Worm (Caenorhabditis elegans): ENCODE data around the gene gcy-9.

Gene gcy-9

ce11 chrX:11339375-11339924 is 1.8 kb upstream of the gcy-9 start, which contains the start of gene aco-1:
TSS of gene aco-1 (plus strand) at chrX:11339874.
- no peak for TF ChIP-seq nhr-11 (tag; optimal IDR thresholded peaks at IDR 0.05)
- no peak for TF ChIP-seq ceh-30 (tag; optimal IDR thresholded peaks at IDR 0.05)
- TF ChIP-seq elt-2 (tag; optimal IDR thresholded peaks at IDR 0.05): peak; percentile 69
- no peak for TF ChIP-seq nfya-1 (tag; optimal IDR thresholded peaks at IDR 0.05)
- TF ChIP-seq sdc-2 (tag; optimal IDR thresholded peaks at IDR 0.05): no peak
- no peak for TF ChIP-seq hlh-13 (GFP tag; optimal IDR thresholded peaks at IDR 0.05)
- TF ChIP-seq ceh-45 (GFP tag; IDR thresholded peaks at IDR 0.05): 0 out of 2 replicates have a peak, but pooled peaks have one; percentile 25
- no peak for TF ChIP-seq che-1 (tag; optimal IDR thresholded peaks at IDR 0.05)
- no peak for TF ChIP-seq madf-2 (tag; optimal IDR thresholded peaks at IDR 0.05)
- TF ChIP-seq Y22D7AL.16 (tag; optimal IDR thresholded peaks at IDR 0.05): no peak
- no peak for TF ChIP-seq unc-42 (tag; optimal IDR thresholded peaks at IDR 0.05)
- TF ChIP-seq ttx-3 (tag; optimal IDR thresholded peaks at IDR 0.05): no peak
- TF ChIP-seq sox-4 (tag; optimal IDR thresholded peaks at IDR 0.05): no peak
- TF ChIP-seq ceh-34 (tag; optimal IDR thresholded peaks at IDR 0.05): no peak
- TF ChIP-seq hlh-6 (tag; optimal IDR thresholded peaks at IDR 0.05): no peak
- TF ChIP-seq tbx-2 (tag; optimal IDR thresholded peaks at IDR 0.05): peak; percentile 20

ce11 chrX:11337095-11337494 is 588 bp downstream of the gcy-9 start:
- no peak for TF ChIP-seq pax-1 (tag; optimal IDR thresholded peaks at IDR 0.05)
- no peak for TF ChIP-seq pag-3 (tag; optimal IDR thresholded peaks at IDR 0.05; ENCODE audit: borderline replicate concordance)

ce11 chrX:11329424-11329823 is 8.3 kb downstream of the gcy-9 start, which contains the start of gene npr-9:
TSS of gene npr-9 (plus strand) at chrX:11329724.
- no peak for TF ChIP-seq hlh-30 (tag; optimal IDR thresholded peaks at IDR 0.05; ENCODE audit: insufficient read depth)
- TF ChIP-seq ahr-1 (tag; optimal IDR thresholded peaks at IDR 0.05): no peak
- TF ChIP-seq lim-6 (tag; optimal IDR thresholded peaks at IDR 0.05): no peak

- no peak for TF ChIP-seq ceh-22 (tag; optimal IDR thresholded peaks at IDR 0.05)
- TF ChIP-seq unc-42 (tag; optimal IDR thresholded peaks at IDR 0.05): peak; percentile 87
Observed at ce11 chrX:11328710-11329109, 9.0 kb downstream of the gcy-9 start.

ce11 chrX:11326827-11327226 is 10.9 kb downstream of the gcy-9 start, which contains the start of gene ZK455.5:
TSS of gene ZK455.5 (minus strand) at chrX:11326927.
- TF ChIP-seq ref-2 (tag; optimal IDR thresholded peaks at IDR 0.05) (no peak), ceh-9 (tag; optimal IDR thresholded peaks at IDR 0.05) (no peak), ceh-6 (GFP tag; optimal IDR thresholded peaks at IDR 0.05) (no peak), lim-6 (tag; optimal IDR thresholded peaks at IDR 0.05) (no peak)

- TF ChIP-seq unc-55 (GFP tag; optimal IDR thresholded peaks at IDR 0.05) (no peak), sdc-2 (tag; optimal IDR thresholded peaks at IDR 0.05) (no peak), ceh-30 (tag; optimal IDR thresholded peaks at IDR 0.05) (no peak), elt-2 (tag; optimal IDR thresholded peaks at IDR 0.05) (no peak), T23F11.4 (GFP tag; optimal IDR thresholded peaks at IDR 0.05) (no peak), lin-11 (tag; optimal IDR thresholded peaks at IDR 0.05) (no peak)
Observed at ce11 chrX:11324240-11324639, 13.4 kb downstream of the gcy-9 start, which contains the start of gene asm-2. TSS of gene asm-2 (minus strand) at chrX:11324251.

- TF ChIP-seq ztf-16 (tag; optimal IDR thresholded peaks at IDR 0.05) (no peak), ama-1 (optimal IDR thresholded peaks at IDR 0.05) (no peak), che-1 (tag; optimal IDR thresholded peaks at IDR 0.05) (no peak), ceh-30 (tag; optimal IDR thresholded peaks at IDR 0.05) (no peak), pat-9 (tag; optimal IDR thresholded peaks at IDR 0.05) (no peak)
Observed at ce11 chrX:11323225-11323624, 14.5 kb downstream of the gcy-9 start.
